Worm (Caenorhabditis elegans): ENCODE results near the gene C32D5.10.

Gene C32D5.10

ce11 chrII:6355396-6356346 is 3.9 kb upstream of the C32D5.10 start, which contains the start of gene C32D5.11 (continued):
- no peak for TF ChIP-seq gei-8 (GFP tag; optimal IDR thresholded peaks at IDR 0.05)
- no peak for TF ChIP-seq nhr-237 (tag; optimal IDR thresholded peaks at IDR 0.05)
- TF ChIP-seq egl-27 (tag; optimal IDR thresholded peaks at IDR 0.05) = no peak
- no peak for TF ChIP-seq F10B5.3 (tag; optimal IDR thresholded peaks at IDR 0.05)
- TF ChIP-seq fos-1 (tag; optimal IDR thresholded peaks at IDR 0.05) = no peak
- no peak for TF ChIP-seq daf-12 (tag; optimal IDR thresholded peaks at IDR 0.05)
- no peak for TF ChIP-seq unc-62 (GFP tag; optimal IDR thresholded peaks at IDR 0.05 in 1 of 2)
- TF ChIP-seq unc-62 (tag; optimal IDR thresholded peaks at IDR 0.05) = no peak

- no peak for TF ChIP-seq aha-1 (tag)
- TF ChIP-seq F26F4.8 (GFP tag; conservative IDR thresholded peaks at IDR 0.05) = no peak
- TF ChIP-seq saeg-2 (GFP tag; IDR thresholded peaks at IDR 0.05) = no peak
- TF ChIP-seq fos-1 (tag; optimal IDR thresholded peaks at IDR 0.05) = no peak
- TF ChIP-seq lin-38 (GFP tag; IDR thresholded peaks at IDR 0.05) = no peak
- no peak for TF ChIP-seq daf-12 (tag; optimal IDR thresholded peaks at IDR 0.05)
- no peak for TF ChIP-seq spr-3 (GFP tag; optimal IDR thresholded peaks at IDR 0.05)
- no peak for TF ChIP-seq ceh-28 (tag; optimal IDR thresholded peaks at IDR 0.05)
- no peak for TF ChIP-seq nhr-77 (tag; optimal IDR thresholded peaks at IDR 0.05)
- no peak for TF ChIP-seq dmd-9 (GFP tag; IDR thresholded peaks at IDR 0.05)
- no peak for TF ChIP-seq vab-7 (GFP tag; IDR thresholded peaks at IDR 0.05)
- no peak for TF ChIP-seq daf-16 (GFP tag; optimal IDR thresholded peaks at IDR 0.05)
- TF ChIP-seq daf-16 (tag; optimal IDR thresholded peaks at IDR 0.05) = no peak
Measured at ce11 chrII:6349968-6350367, 1.8 kb downstream of the C32D5.10 start.

- peak; percentile 20 for TF ChIP-seq ceh-28 (tag; optimal IDR thresholded peaks at IDR 0.05)
- no peak for TF ChIP-seq zip-11 (GFP tag; IDR thresholded peaks at IDR 0.05)
- peak; percentile 83 for TF ChIP-seq ceh-20 (GFP tag; IDR thresholded peaks at IDR 0.05)
- peak; percentile 92 for TF ChIP-seq hmg-1.1 (GFP tag; IDR thresholded peaks at IDR 0.05)
- peak; percentile 54 for TF ChIP-seq F37D6.2 (tag; optimal IDR thresholded peaks at IDR 0.05)
- TF ChIP-seq saeg-2 (GFP tag; IDR thresholded peaks at IDR 0.05) = no peak
- TF ChIP-seq hif-1 (tag; optimal IDR thresholded peaks at IDR 0.05) = peak in 1 of 2 experiments; percentile 74
- peak; percentile 79 for TF ChIP-seq ctbp-1 (GFP tag; IDR thresholded peaks at IDR 0.05)
- peak; percentile 98 for TF ChIP-seq hlh-11 (tag; optimal IDR thresholded peaks at IDR 0.05)
- TF ChIP-seq nhr-76 (tag; optimal IDR thresholded peaks at IDR 0.05) = peak; percentile 11
- TF ChIP-seq gei-8 (GFP tag; optimal IDR thresholded peaks at IDR 0.05) = no peak
- TF ChIP-seq lsy-2 (tag; optimal IDR thresholded peaks at IDR 0.05) = peak; percentile 56 to 92
- TF ChIP-seq F44E2.7 (GFP tag; IDR thresholded peaks at IDR 0.05) = no peak
- TF ChIP-seq tag-97 (GFP tag; IDR thresholded peaks at IDR 0.05) = no peak
- TF ChIP-seq zfp-3 (GFP tag; conservative IDR thresholded peaks at IDR 0.05) = 0 out of 2 replicates have a peak, but pooled peaks have one; percentile 33
- TF ChIP-seq nhr-11 (tag; optimal IDR thresholded peaks at IDR 0.05) = peak; percentile 90
- TF ChIP-seq snpc-4 (tag; optimal IDR thresholded peaks at IDR 0.05) = peak; percentile 36
- TF ChIP-seq nhr-77 (tag; optimal IDR thresholded peaks at IDR 0.05) = peak; percentile 76
- TF ChIP-seq ama-1 (optimal IDR thresholded peaks at IDR 0.05) = peak; percentile 99
- no peak for TF ChIP-seq fos-1 (tag; optimal IDR thresholded peaks at IDR 0.05)
- peak; percentile 79 for TF ChIP-seq nhr-48 (tag; optimal IDR thresholded peaks at IDR 0.05)
- TF ChIP-seq spr-1 (tag; optimal IDR thresholded peaks at IDR 0.05) = peak; percentile 58
- peak; percentile 85 for TF ChIP-seq nhr-28 (tag; optimal IDR thresholded peaks at IDR 0.05)
- TF ChIP-seq nhr-10 (tag; optimal IDR thresholded peaks at IDR 0.05) = peak; percentile 84
- peak; percentile 97 for TF ChIP-seq dve-1 (tag; optimal IDR thresholded peaks at IDR 0.05; ENCODE audit: insufficient read depth)
- no peak for TF ChIP-seq zag-1 (tag; optimal IDR thresholded peaks at IDR 0.05)
- peak; percentile 74 for TF ChIP-seq lin-38 (GFP tag; IDR thresholded peaks at IDR 0.05)
- TF ChIP-seq jun-1 (tag; optimal IDR thresholded peaks at IDR 0.05) = peak; percentile 64
- peak; percentile 70; the same call in 1 of the 2 replicates for TF ChIP-seq pha-4 (GFP tag; IDR thresholded peaks at IDR 0.05)
- TF ChIP-seq pha-4 (tag; optimal IDR thresholded peaks at IDR 0.05) = peak; percentile 88
- no peak for TF ChIP-seq ceh-44 (GFP tag; IDR thresholded peaks at IDR 0.05)
- TF ChIP-seq mdt-29 (GFP tag; IDR thresholded peaks at IDR 0.05) = peak; percentile 79; the same call in 1 of the 2 replicates
- TF ChIP-seq pqm-1 (tag; optimal IDR thresholded peaks at IDR 0.05) = peak; percentile 8
- TF ChIP-seq nhr-102 (tag; optimal IDR thresholded peaks at IDR 0.05) = peak; percentile 81
Measured at ce11 chrII:6348360-6348759, 3.4 kb downstream of the C32D5.10 start.
